Worm (Caenorhabditis elegans): Measurements from ENCODE around the gene C06E2.1.

ce11 chrX:8919323-8919722 is 44.7 kb upstream of the C06E2.1 start, which contains the start of gene nlp-14:
- no peak for TF ChIP-seq him-1 (tag; optimal IDR thresholded peaks at IDR 0.05)
- no peak for TF ChIP-seq dao-5 (tag; optimal IDR thresholded peaks at IDR 0.05)
- no peak for TF ChIP-seq W03F9.2 (tag; optimal IDR thresholded peaks at IDR 0.05)

All from whole organism, L4/young adult.